Fruit fly (Drosophila melanogaster): ENCODE measurements around the gene CG5043.

CG5043 gene

dm6 chr2L:17410358-17410757 lies 23.3 kb upstream of the CG5043 start, which contains the start of the genes Polr2J and CG15141 (continued):
- TF ChIP-seq Hr39 (GFP tag; optimal IDR thresholded peaks at IDR 0.05) (no peak), CG8632 (GFP tag; optimal IDR thresholded peaks at IDR 0.05) (peak; percentile 48), Eip93F (GFP tag; optimal IDR thresholded peaks at IDR 0.05) (peak; percentile 27), dac (GFP tag; optimal IDR thresholded peaks at IDR 0.05) (no peak), fkh (GFP tag; optimal IDR thresholded peaks at IDR 0.05) (no peak), CG11762 (GFP tag; optimal IDR thresholded peaks at IDR 0.05; ENCODE audit: insufficient read depth) (peak; percentile 44), fd59A (GFP tag; optimal IDR thresholded peaks at IDR 0.05) (peak; percentile 57), Hr4 (GFP tag; optimal IDR thresholded peaks at IDR 0.05) (peak; percentile 86), ss (GFP tag; optimal IDR thresholded peaks at IDR 0.05) (no peak), cyc (GFP tag; optimal IDR thresholded peaks at IDR 0.05) (peak; percentile 75), Sox14 (GFP tag; optimal IDR thresholded peaks at IDR 0.05) (peak; percentile 73), dsx (GFP tag; optimal IDR thresholded peaks at IDR 0.05; ENCODE audit: poor library complexity, severe bottlenecking) (no peak), esn (GFP tag; optimal IDR thresholded peaks at IDR 0.05) (peak; percentile 85), CG16779 (tag; optimal IDR thresholded peaks at IDR 0.05) (no peak), CG6276 (GFP tag; optimal IDR thresholded peaks at IDR 0.05) (no peak), Blimp-1 (GFP tag; optimal IDR thresholded peaks at IDR 0.05) (peak; percentile 25), CG11902 (GFP tag; optimal IDR thresholded peaks at IDR 0.05) (peak; percentile 61), CG6808 (GFP tag; optimal IDR thresholded peaks at IDR 0.05) (no peak), Lpt (GFP tag; optimal IDR thresholded peaks at IDR 0.05) (no peak), acj6 (GFP tag; optimal IDR thresholded peaks at IDR 0.05) (peak; percentile 79), Ets21C (GFP tag; optimal IDR thresholded peaks at IDR 0.05) (peak; percentile 62), CG11294 (GFP tag; IDR thresholded peaks at IDR 0.05) (peak; percentile 17; the same call in 1 of the 2 replicates), achi (GFP tag; optimal IDR thresholded peaks at IDR 0.05) (peak; percentile 80)

DNA sequence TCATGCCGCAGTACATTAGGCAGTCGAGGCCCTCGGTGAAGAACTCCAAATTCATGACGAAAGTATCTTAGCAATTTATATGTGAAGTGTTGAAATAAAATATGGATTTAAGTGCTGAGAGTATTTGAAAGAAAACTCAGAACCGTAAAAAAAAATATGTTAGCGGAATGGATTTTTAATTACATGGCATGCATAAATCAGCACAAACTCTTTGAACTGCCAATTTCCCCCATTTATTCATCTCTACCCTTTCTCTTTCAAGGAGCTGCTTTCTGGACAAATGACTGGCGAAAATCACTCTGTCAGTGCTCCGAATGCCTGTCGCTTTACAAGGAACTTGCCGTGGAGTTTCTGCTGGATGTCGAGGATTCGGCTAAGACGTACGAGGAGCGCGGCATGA lies 21.1 kb upstream of the CG5043 start, which contains the start of gene Rsph9:
TSS of gene Rsph9 (minus strand) at position 101 of the 400 bp plus-strand sequence.
- no peak for TF ChIP-seq CG11294 (GFP tag; IDR thresholded peaks at IDR 0.05)
- TF ChIP-seq fkh (GFP tag; optimal IDR thresholded peaks at IDR 0.05) = no peak
- TF ChIP-seq CG1621 (tag; optimal IDR thresholded peaks at IDR 0.05) = no peak
- TF ChIP-seq CG6276 (GFP tag; optimal IDR thresholded peaks at IDR 0.05) = no peak
- no peak for TF ChIP-seq CG32006 (GFP tag; optimal IDR thresholded peaks at IDR 0.05)
- TF ChIP-seq ss (GFP tag; optimal IDR thresholded peaks at IDR 0.05) = no peak
- TF ChIP-seq spab (GFP tag; optimal IDR thresholded peaks at IDR 0.05) = no peak
- no peak for TF ChIP-seq fd85E (GFP tag; optimal IDR thresholded peaks at IDR 0.05)
- no peak for TF ChIP-seq CG34406 (GFP tag; optimal IDR thresholded peaks at IDR 0.05)
- no peak for TF ChIP-seq CG16779 (tag; optimal IDR thresholded peaks at IDR 0.05)
- no peak for TF ChIP-seq achi (GFP tag; optimal IDR thresholded peaks at IDR 0.05)
- no peak for TF ChIP-seq Ets96B (tag; optimal IDR thresholded peaks at IDR 0.05)
- TF ChIP-seq net (GFP tag; optimal IDR thresholded peaks at IDR 0.05) = no peak
- TF ChIP-seq OdsH (GFP tag; optimal IDR thresholded peaks at IDR 0.05) = no peak

DNA sequence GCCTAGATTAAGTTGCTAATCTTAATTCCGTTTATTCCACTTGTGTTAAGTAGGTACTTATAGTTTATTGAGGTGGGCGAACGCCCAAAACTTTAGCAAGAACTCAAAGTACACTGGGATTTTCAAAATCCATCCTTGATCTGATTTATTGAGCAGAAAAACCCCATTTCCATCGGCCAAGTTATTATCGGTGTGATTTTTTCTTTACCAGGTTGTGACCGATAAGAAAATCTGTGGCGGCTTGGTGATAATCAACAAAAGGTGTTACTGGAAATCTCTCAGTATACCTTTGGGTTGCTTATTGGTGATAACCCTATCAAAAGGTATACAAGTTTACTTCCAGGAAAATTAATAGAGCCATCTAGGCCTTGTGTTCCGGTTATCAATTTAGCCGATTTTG lies 13.2 kb upstream of the CG5043 start:
- TF ChIP-seq CG6276 (GFP tag; optimal IDR thresholded peaks at IDR 0.05) (no peak), CG8319 (GFP tag; optimal IDR thresholded peaks at IDR 0.05) (no peak), Met (GFP tag; optimal IDR thresholded peaks at IDR 0.05) (no peak), Lpt (GFP tag; optimal IDR thresholded peaks at IDR 0.05) (no peak), Gug (GFP tag; IDR thresholded peaks at IDR 0.05) (no peak), fd59A (GFP tag; optimal IDR thresholded peaks at IDR 0.05) (no peak), CG3032 (tag; optimal IDR thresholded peaks at IDR 0.05) (no peak), CG10631 (GFP tag; optimal IDR thresholded peaks at IDR 0.05) (no peak)

DNA sequence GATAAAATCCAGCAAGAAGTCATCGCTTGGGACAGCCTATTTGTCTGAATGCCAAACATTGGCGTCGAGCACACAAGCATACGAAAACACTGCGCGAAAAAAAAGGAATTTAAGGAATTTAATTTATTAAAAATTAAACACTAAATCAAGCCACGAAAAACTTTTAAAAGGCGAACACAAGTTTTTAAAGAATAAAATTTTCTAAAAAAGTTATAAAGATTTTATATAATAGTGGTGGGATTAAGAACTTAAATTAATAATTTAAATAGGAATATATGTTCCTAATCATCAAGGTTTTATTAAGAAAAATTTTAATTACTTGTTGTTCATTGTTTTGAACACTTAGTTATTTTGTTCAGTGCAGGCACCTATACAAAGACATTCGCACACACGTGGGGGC lies 12.3 kb upstream of the CG5043 start:
- peak; percentile 53 for TF ChIP-seq pdm3 (GFP tag; optimal IDR thresholded peaks at IDR 0.05)
- peak; percentile 55 for TF ChIP-seq Eip75B (GFP tag; optimal IDR thresholded peaks at IDR 0.05)
- TF ChIP-seq salr (GFP tag; optimal IDR thresholded peaks at IDR 0.05) = no peak
- peak; percentile 59 for TF ChIP-seq CG6808 (GFP tag; optimal IDR thresholded peaks at IDR 0.05)
- 0 out of 3 replicates have a peak, but pooled peaks have one; percentile 26 for TF ChIP-seq CG6163 (GFP tag; IDR thresholded peaks at IDR 0.05)
- no peak for TF ChIP-seq dac (GFP tag; optimal IDR thresholded peaks at IDR 0.05)
- TF ChIP-seq CG15336 (GFP tag; IDR thresholded peaks at IDR 0.05) = peak; percentile 61; the same call in 1 of the 2 replicates
- peak; percentile 10 for TF ChIP-seq Blimp-1 (GFP tag; optimal IDR thresholded peaks at IDR 0.05)
- no peak; the same call in 1 of the 2 replicates for TF ChIP-seq CG11294 (GFP tag; IDR thresholded peaks at IDR 0.05)
- peak; percentile 36 for TF ChIP-seq CG32006 (GFP tag; optimal IDR thresholded peaks at IDR 0.05)
- peak; percentile 21 for TF ChIP-seq CG11762 (GFP tag; optimal IDR thresholded peaks at IDR 0.05; ENCODE audit: insufficient read depth)
- TF ChIP-seq svp (GFP tag) = peak; percentile 64
- peak; percentile 26 for TF ChIP-seq achi (GFP tag; optimal IDR thresholded peaks at IDR 0.05)
- TF ChIP-seq eg (GFP tag; IDR thresholded peaks at IDR 0.05) = peak; percentile 45; the same call in 1 of the 3 replicates
- TF ChIP-seq CG4318 (GFP tag; optimal IDR thresholded peaks at IDR 0.05) = peak; percentile 7
- TF ChIP-seq dsx (GFP tag; optimal IDR thresholded peaks at IDR 0.05; ENCODE audit: poor library complexity, severe bottlenecking) = no peak
- TF ChIP-seq fkh (GFP tag; optimal IDR thresholded peaks at IDR 0.05) = no peak
- peak; percentile 4 for TF ChIP-seq Smox (GFP tag; optimal IDR thresholded peaks at IDR 0.05)
